Worm (Caenorhabditis elegans) whole organism, young adult: ENCODE data around the gene Y110A2AL.2.

Source experiments
- attf-5 ChIP-seq: fragments of 200-800 bp; sonication (Bioruptor generic); optimal IDR thresholded peaks from 2 replicates; lab custom pipeline; 2018; ENCODE audit warnings: mild to moderate bottlenecking, missing genetic modification characterization, missing compliant biosample characterization
- bed-2 ChIP-seq: fragments of 200-800 bp; sonication (Bioruptor generic); IDR thresholded peaks from 2 replicates; pipeline ENCODE4 v1.3.6; 2022; ENCODE audit warnings: missing genetic modification reagents, missing genetic modification characterization, missing compliant biosample characterization
- ceh-79 ChIP-seq: sonication (generic microtip); optimal IDR thresholded peaks from 2 replicates; lab custom pipeline; 2017; ENCODE audit warnings: mild to moderate bottlenecking, missing genetic modification characterization, missing compliant biosample characterization
- him-1 ChIP-seq: sonication (generic microtip); optimal IDR thresholded peaks from 2 replicates; lab custom pipeline; 2016; ENCODE audit warnings: missing genotype, missing genetic modification reagents, missing genetic modification characterization, missing compliant biosample characterization
- let-526 ChIP-seq: fragments of 200-800 bp; sonication (Bioruptor generic); IDR thresholded peaks from 2 replicates; pipeline ENCODE4 v1.3.6; 2022; ENCODE audit warnings: missing genetic modification reagents, missing genetic modification characterization, missing compliant biosample characterization
- madf-8 ChIP-seq: fragments of 200-800 bp; sonication (Bioruptor generic); conservative IDR thresholded peaks from 2 replicates; pipeline ENCODE4 v1.3.6; 2022; ENCODE audit warnings: missing genetic modification reagents, missing genetic modification characterization, missing compliant biosample characterization
- rpc-1 ChIP-seq, 2 experiments: fragments of 150-350 bp in 1 of 2; sonication (generic microtip) in 1 of 2; optimal IDR thresholded peaks; 2 replicates each; lab custom pipeline; 2014 to 2018; ENCODE audit warnings: missing biosample characterization in 1 of 2, missing genetic modification characterization in 1 of 2, missing genetic modification reagents in 1 of 2, missing genotype in 1 of 2
- sdz-38 ChIP-seq: sonication (generic microtip); optimal IDR thresholded peaks from 2 replicates; lab custom pipeline; 2016; ENCODE audit warnings: missing genotype, missing genetic modification characterization, missing compliant biosample characterization
- snpc-4 ChIP-seq, 5 experiments: fragments of 150-350 bp in 1 of 5; sonication (generic microtip) in 4 of 5; optimal IDR thresholded peaks; 2 replicates each; lab custom pipeline; 2014 to 2018; ENCODE audit warnings: missing genetic modification characterization in 5 of 5, missing biosample characterization in 3 of 5, antibody characterized with exemption in 2 of 5, mild to moderate bottlenecking in 2 of 5, missing compliant biosample characterization in 2 of 5, missing genotype in 2 of 5, moderate library complexity in 2 of 5, missing genetic modification reagents in 1 of 5
- ztf-18 ChIP-seq: sonication (generic microtip); optimal IDR thresholded peaks from 2 replicates; lab custom pipeline; 2016; ENCODE audit warnings: missing genotype, mild to moderate bottlenecking, missing genetic modification characterization, missing compliant biosample characterization
- ztf-22 ChIP-seq: fragments of 200-800 bp; sonication (Bioruptor generic); optimal IDR thresholded peaks from 2 replicates; lab custom pipeline; 2018; ENCODE audit warnings: mild to moderate bottlenecking, missing genetic modification characterization, moderate library complexity, missing compliant biosample characterization

- no peak for TF ChIP-seq attf-5 (GFP tag; lab: Kevin White, UChicago)
- TF ChIP-seq ceh-79 = no peak
- TF ChIP-seq him-1 = no peak
- TF ChIP-seq madf-8 (GFP tag; lab: Robert Waterston, UW) = no peak
- TF ChIP-seq bed-2 (GFP tag; lab: Robert Waterston, UW) = no peak
- TF ChIP-seq rpc-1 (optimal IDR thresholded peaks at IDR 0.05; lab: Kevin White, UChicago) = no peak
- no peak for TF ChIP-seq rpc-1 (tag; optimal IDR thresholded peaks at IDR 0.05; lab: Kevin White, UChicago)
- no peak for TF ChIP-seq ztf-22 (GFP tag; lab: Kevin White, UChicago)
- TF ChIP-seq snpc-4 (GFP tag; optimal IDR thresholded peaks at IDR 0.05; lab: Kevin White, UChicago) = no peak
- no peak for TF ChIP-seq snpc-4 (tag; optimal IDR thresholded peaks at IDR 0.05; lab: Kevin White, UChicago)
- no peak for TF ChIP-seq ztf-18 (tag; lab: Kevin White, UChicago)
- no peak for TF ChIP-seq sdz-38 (tag; lab: Kevin White, UChicago)
- TF ChIP-seq let-526 (GFP tag; lab: Robert Waterston, UW) = no peak
Measured at ce11 chrII:2858851-2859250, 8.9 kb upstream of the Y110A2AL.2 start.
